Worm (Caenorhabditis elegans): ENCODE measurements around the gene oac-59.

The oac-59 gene

ce11 chrIV:12335248-12335647 is 34.2 kb upstream of the oac-59 start (continued):
- TF ChIP-seq Y53F4B.3 (GFP tag; IDR thresholded peaks at IDR 0.05) (no peak), cebp-2 (GFP tag; IDR thresholded peaks at IDR 0.05) (peak; percentile 80; the same call in 1 of the 2 replicates), nfyb-1 (GFP tag; IDR thresholded peaks at IDR 0.05) (0 out of 2 replicates have a peak, but pooled peaks have one; percentile 29), F57C9.4 (tag; optimal IDR thresholded peaks at IDR 0.05) (no peak), attf-6 (GFP tag; IDR thresholded peaks at IDR 0.05) (no peak), bed-1 (GFP tag; IDR thresholded peaks at IDR 0.05) (no peak), gei-17 (GFP tag; optimal IDR thresholded peaks at IDR 0.05) (no peak), F22D6.2 (tag; optimal IDR thresholded peaks at IDR 0.05) (no peak)

- TF ChIP-seq lin-54 (GFP tag; optimal IDR thresholded peaks at IDR 0.05) (peak; percentile 26), B0019.2 (GFP tag; conservative IDR thresholded peaks at IDR 0.05) (0 out of 2 replicates have a peak, but pooled peaks have one; percentile 18), him-1 (tag; optimal IDR thresholded peaks at IDR 0.05) (no peak), lin-35 (GFP tag; optimal IDR thresholded peaks at IDR 0.05) (peak in 1 of 3 experiments; percentile 25), efl-1 (GFP tag; optimal IDR thresholded peaks at IDR 0.05) (peak; percentile 37)
Measured at ce11 chrIV:12334708-12335107, 33.6 kb upstream of the oac-59 start.

DNA sequence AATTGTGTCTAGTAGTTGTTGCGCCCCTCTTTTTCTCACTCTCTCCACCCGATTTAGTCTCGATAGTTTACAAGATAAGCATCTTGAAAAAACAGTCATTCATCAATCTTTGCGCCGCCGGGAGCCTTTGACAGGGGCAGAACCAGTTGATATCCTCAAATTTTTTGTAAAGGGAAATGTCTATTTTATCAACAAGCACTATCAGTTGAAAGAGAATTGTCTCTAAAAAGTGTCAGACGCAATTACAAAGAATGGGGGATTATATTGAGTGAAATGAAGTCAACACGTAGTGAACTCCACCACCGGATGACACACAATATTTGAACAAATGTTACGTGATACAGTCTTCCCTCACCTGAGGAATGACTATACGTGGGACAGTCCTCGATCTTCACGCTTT is 33.1 kb upstream of the oac-59 start:
- TF ChIP-seq akir-1 (GFP tag; optimal IDR thresholded peaks at IDR 0.05) (no peak), dox-1 (GFP tag; IDR thresholded peaks at IDR 0.05) (peak; percentile 29; the same call in 1 of the 2 replicates), hmg-1.2 (GFP tag; IDR thresholded peaks at IDR 0.05) (0 out of 2 replicates have a peak, but pooled peaks have one; percentile 4), Y56A3A.18 (GFP tag; IDR thresholded peaks at IDR 0.05) (no peak), nhr-80 (tag; optimal IDR thresholded peaks at IDR 0.05) (peak; percentile 73), madf-6 (GFP tag; IDR thresholded peaks at IDR 0.05) (0 out of 2 replicates have a peak, but pooled peaks have one; percentile 1), F57C9.4 (tag; optimal IDR thresholded peaks at IDR 0.05) (no peak)

- TF ChIP-seq lsl-1 (GFP tag; optimal IDR thresholded peaks at IDR 0.05) = peak; percentile 7
- TF ChIP-seq attf-6 (GFP tag; IDR thresholded peaks at IDR 0.05) = no peak
- no peak for TF ChIP-seq egl-18 (GFP tag; IDR thresholded peaks at IDR 0.05)
- no peak for TF ChIP-seq F52B5.7 (tag; optimal IDR thresholded peaks at IDR 0.05)
- no peak for TF ChIP-seq cebp-2 (GFP tag; IDR thresholded peaks at IDR 0.05)
- 0 out of 2 replicates have a peak, but pooled peaks have one; percentile 19 for TF ChIP-seq Y79H2A.3 (GFP tag; conservative IDR thresholded peaks at IDR 0.05)
- TF ChIP-seq efl-1 (GFP tag; optimal IDR thresholded peaks at IDR 0.05) = no peak
- peak; percentile 20 for TF ChIP-seq F23B12.7 (tag; optimal IDR thresholded peaks at IDR 0.05; ENCODE audit: insufficient read depth)
- no peak for TF ChIP-seq cebp-1 (GFP tag; IDR thresholded peaks at IDR 0.05)
- peak; percentile 24 for TF ChIP-seq cebp-1 (tag; optimal IDR thresholded peaks at IDR 0.05)
- TF ChIP-seq madf-10 (tag; optimal IDR thresholded peaks at IDR 0.05) = no peak
- TF ChIP-seq lin-54 (GFP tag; optimal IDR thresholded peaks at IDR 0.05) = peak; percentile 2
- TF ChIP-seq attf-5 (GFP tag; optimal IDR thresholded peaks at IDR 0.05) = peak; percentile 3
- no peak for TF ChIP-seq snpc-4 (GFP tag; optimal IDR thresholded peaks at IDR 0.05)
- TF ChIP-seq snpc-4 (tag; optimal IDR thresholded peaks at IDR 0.05) = peak in 1 of 4 experiments; percentile 30
Measured at ce11 chrIV:12330840-12331359, 29.8 kb upstream of the oac-59 start, which contains the start of gene ufd-1. TSS of gene ufd-1 (minus strand) at chrIV:12330890.

ce11 chrIV:12326932-12327331 is 25.9 kb upstream of the oac-59 start, which contains the start of gene F19B6.3:
TSS of gene F19B6.3 (plus strand) at chrIV:12327232.
- TF ChIP-seq F39B2.1 (GFP tag; IDR thresholded peaks at IDR 0.05) = 0 out of 2 replicates have a peak, but pooled peaks have one; percentile 10
